Worm (Caenorhabditis elegans): Measurements from ENCODE around the gene lips-10.

Gene lips-10

DNA sequence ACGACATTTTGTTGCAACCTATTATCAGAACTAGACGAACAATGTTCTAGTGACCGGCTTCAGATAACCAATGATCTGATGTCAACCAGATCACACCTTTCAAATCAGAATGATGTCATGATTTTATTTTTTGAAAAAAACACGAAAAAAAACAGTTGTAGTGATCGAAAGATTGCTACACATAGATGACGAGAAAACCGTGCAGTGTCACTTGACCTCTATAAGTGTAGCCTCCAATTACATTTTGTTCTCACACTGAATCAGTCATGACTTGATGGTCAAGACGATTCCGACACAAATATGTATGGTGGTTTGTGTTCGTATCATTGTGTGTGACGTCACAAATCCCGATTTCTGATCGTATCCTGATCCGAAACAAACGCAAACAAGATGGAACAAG, 1.1 kb downstream of the lips-10 start:
- TF ChIP-seq ztf-16 (tag; optimal IDR thresholded peaks at IDR 0.05) = no peak

DNA sequence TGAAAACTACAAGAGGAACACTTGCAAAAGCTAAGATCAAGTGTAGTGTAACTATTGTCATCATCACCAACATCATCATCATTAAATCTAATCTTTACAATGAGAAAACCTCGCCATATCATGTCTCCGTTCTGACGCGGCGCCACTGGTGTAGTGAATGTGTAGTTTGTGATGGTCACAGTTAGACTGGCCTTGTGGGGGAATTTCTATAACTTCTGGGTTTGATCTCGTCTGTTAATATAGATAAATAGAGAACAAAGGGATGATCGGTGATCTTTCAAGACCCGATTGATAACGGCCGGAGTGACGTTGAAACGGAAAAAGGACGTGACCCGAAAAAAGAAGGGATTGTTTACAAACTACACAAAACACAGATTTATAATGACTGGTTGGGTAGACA, 1.8 kb downstream of the lips-10 start:
- TF ChIP-seq K02D7.2 (tag; optimal IDR thresholded peaks at IDR 0.05) = no peak

DNA sequence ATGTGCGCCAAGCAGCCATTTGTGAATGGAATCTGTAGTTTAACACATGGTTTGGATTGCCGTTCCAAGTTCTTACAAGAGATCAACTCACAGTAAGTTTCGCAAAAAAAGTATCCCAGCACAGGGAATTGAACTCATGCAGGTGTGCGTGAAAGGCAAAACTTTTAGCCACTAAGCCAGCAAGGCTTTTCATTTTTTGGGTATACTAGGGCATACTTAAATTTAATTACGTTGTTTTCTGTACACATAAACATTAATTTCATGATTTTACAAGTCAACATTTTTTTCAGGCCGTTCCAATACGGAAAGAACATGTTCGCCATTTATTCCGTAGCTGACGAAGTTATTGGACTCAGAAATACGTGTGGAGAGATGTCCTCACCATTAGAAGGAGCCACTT, 2.6 kb downstream of the lips-10 start:
- no peak for TF ChIP-seq nhr-232 (tag; optimal IDR thresholded peaks at IDR 0.05)

DNA sequence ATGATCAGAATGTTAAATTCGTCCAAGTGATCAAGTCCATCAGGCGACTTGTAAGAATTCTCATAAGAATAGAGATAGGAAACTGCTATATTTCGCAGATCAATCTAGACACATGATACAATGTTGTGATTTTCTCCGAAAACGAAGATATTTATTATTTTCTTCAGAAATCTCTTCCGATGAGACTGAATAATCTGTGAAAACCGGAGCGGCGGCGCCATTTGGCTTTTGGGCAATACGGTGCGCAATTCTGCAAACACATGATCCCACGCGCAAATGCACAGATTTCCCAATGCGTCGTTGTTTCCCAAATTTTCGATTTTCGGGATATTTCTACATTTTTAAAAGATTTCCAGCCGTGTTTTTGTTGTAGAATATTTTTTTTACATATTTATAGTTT, 3.2 kb downstream of the lips-10 start:
- TF ChIP-seq ceh-9 (tag; optimal IDR thresholded peaks at IDR 0.05) (no peak), T23F11.4 (GFP tag; optimal IDR thresholded peaks at IDR 0.05) (no peak), ceh-22 (tag; optimal IDR thresholded peaks at IDR 0.05) (no peak), gmeb-2 (tag; optimal IDR thresholded peaks at IDR 0.05) (no peak), C38D4.7 (GFP tag; optimal IDR thresholded peaks at IDR 0.05) (no peak), hlh-8 (tag; optimal IDR thresholded peaks at IDR 0.05) (no peak), pat-9 (tag; optimal IDR thresholded peaks at IDR 0.05) (no peak), unc-3 (GFP tag; conservative IDR thresholded peaks at IDR 0.05) (no peak), unc-3 (tag; optimal IDR thresholded peaks at IDR 0.05) (peak; percentile 10), nfya-1 (tag; optimal IDR thresholded peaks at IDR 0.05) (peak; percentile 28), tbx-2 (tag; optimal IDR thresholded peaks at IDR 0.05) (peak; percentile 14), ref-2 (tag; optimal IDR thresholded peaks at IDR 0.05) (no peak), pqm-1 (tag; optimal IDR thresholded peaks at IDR 0.05) (no peak), hlh-13 (GFP tag; optimal IDR thresholded peaks at IDR 0.05) (no peak), dve-1 (tag; optimal IDR thresholded peaks at IDR 0.05) (peak; percentile 35), ceh-45 (GFP tag; IDR thresholded peaks at IDR 0.05) (no peak), hlh-6 (tag; optimal IDR thresholded peaks at IDR 0.05) (no peak), ceh-2 (tag; optimal IDR thresholded peaks at IDR 0.05) (no peak), unc-86 (tag; optimal IDR thresholded peaks at IDR 0.05) (peak; percentile 14), lin-11 (tag; optimal IDR thresholded peaks at IDR 0.05) (no peak), syd-9 (tag; optimal IDR thresholded peaks at IDR 0.05) (no peak), fkh-10 (GFP tag; optimal IDR thresholded peaks at IDR 0.05) (no peak), madf-2 (tag; optimal IDR thresholded peaks at IDR 0.05) (no peak), odd-2 (tag; optimal IDR thresholded peaks at IDR 0.05) (no peak), elt-2 (tag; optimal IDR thresholded peaks at IDR 0.05) (peak; percentile 25)

DNA sequence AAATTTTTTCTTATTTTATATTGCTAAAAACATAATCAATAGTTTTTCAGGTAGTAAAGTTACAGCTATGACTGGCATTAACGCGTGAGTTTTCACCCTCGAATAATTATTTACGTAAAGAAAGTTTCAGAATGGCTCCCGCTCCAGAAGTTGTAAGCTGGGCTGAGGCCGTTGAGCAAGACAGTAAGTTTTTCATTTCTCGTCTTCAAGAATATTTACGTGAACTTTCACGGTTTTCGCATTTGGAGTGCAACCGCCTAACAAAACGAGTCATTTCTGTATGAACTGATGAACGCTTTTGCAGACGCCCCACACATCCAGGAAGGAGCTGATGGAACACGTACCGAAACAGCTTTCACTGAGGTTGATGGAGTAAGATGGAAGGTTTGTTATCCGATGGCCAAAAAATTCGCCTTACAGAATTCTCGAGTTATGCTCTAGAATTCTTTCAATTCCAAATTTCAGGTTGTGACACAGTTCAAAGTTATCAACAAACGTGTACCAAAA, 3.8 kb downstream of the lips-10 start, which contains the start of gene eif-3.G:
TSS of gene eif-3.G (plus strand) at position 51 of the 507 bp plus-strand sequence.
- TF ChIP-seq unc-55 (GFP tag; optimal IDR thresholded peaks at IDR 0.05) = no peak
- TF ChIP-seq ceh-2 (tag; optimal IDR thresholded peaks at IDR 0.05) = no peak
- no peak for TF ChIP-seq dmd-4 (tag; optimal IDR thresholded peaks at IDR 0.05; ENCODE audit: borderline replicate concordance)
- no peak for TF ChIP-seq ceh-30 (tag; optimal IDR thresholded peaks at IDR 0.05)
- no peak for TF ChIP-seq pag-3 (tag; optimal IDR thresholded peaks at IDR 0.05; ENCODE audit: borderline replicate concordance)
- no peak for TF ChIP-seq fax-1 (tag; optimal IDR thresholded peaks at IDR 0.05)
- TF ChIP-seq ceh-24 (tag; optimal IDR thresholded peaks at IDR 0.05) = no peak
- TF ChIP-seq pat-9 (tag; optimal IDR thresholded peaks at IDR 0.05) = no peak
- no peak for TF ChIP-seq ref-2 (tag; optimal IDR thresholded peaks at IDR 0.05)
- TF ChIP-seq hlh-30 (tag; optimal IDR thresholded peaks at IDR 0.05; ENCODE audit: insufficient read depth) = no peak
- no peak for TF ChIP-seq mec-3 (tag; optimal IDR thresholded peaks at IDR 0.05; ENCODE audit: borderline replicate concordance)
- TF ChIP-seq K09A11.1 (tag; optimal IDR thresholded peaks at IDR 0.05; ENCODE audit: insufficient read depth) = no peak
- TF ChIP-seq ceh-34 (tag; optimal IDR thresholded peaks at IDR 0.05) = no peak
- TF ChIP-seq C38D4.7 (GFP tag; optimal IDR thresholded peaks at IDR 0.05) = no peak
- no peak for TF ChIP-seq dve-1 (tag; optimal IDR thresholded peaks at IDR 0.05)
- no peak for TF ChIP-seq hlh-6 (tag; optimal IDR thresholded peaks at IDR 0.05)
